Worm (Caenorhabditis elegans): ENCODE measurements around the gene bbs-2.

DNA sequence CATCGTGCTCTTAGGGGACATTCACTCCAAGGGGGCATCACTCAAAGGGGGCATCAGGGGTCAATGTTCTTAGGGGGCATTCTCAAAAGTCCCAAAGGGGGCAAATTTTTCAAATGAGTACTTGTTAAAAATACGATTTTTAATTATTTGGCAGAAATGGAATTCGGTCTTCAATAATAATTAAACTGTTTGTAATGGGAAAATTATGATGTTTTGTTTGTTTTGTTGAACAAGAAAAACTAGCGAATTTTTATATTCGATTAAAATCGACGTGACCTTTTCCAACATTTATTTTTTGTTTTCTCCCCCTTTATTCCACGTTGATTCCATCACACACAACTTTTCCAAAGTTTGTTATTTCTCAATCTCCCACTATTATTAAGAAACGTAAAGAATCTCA is 33.2 kb downstream of the bbs-2 start, which contains the start of gene F57H12.5:
- TF ChIP-seq him-1 (tag; optimal IDR thresholded peaks at IDR 0.05) (no peak), W03F9.2 (tag; optimal IDR thresholded peaks at IDR 0.05) (no peak)
